Fruit fly (Drosophila melanogaster): Measurements from ENCODE around the gene dyw.

DNA sequence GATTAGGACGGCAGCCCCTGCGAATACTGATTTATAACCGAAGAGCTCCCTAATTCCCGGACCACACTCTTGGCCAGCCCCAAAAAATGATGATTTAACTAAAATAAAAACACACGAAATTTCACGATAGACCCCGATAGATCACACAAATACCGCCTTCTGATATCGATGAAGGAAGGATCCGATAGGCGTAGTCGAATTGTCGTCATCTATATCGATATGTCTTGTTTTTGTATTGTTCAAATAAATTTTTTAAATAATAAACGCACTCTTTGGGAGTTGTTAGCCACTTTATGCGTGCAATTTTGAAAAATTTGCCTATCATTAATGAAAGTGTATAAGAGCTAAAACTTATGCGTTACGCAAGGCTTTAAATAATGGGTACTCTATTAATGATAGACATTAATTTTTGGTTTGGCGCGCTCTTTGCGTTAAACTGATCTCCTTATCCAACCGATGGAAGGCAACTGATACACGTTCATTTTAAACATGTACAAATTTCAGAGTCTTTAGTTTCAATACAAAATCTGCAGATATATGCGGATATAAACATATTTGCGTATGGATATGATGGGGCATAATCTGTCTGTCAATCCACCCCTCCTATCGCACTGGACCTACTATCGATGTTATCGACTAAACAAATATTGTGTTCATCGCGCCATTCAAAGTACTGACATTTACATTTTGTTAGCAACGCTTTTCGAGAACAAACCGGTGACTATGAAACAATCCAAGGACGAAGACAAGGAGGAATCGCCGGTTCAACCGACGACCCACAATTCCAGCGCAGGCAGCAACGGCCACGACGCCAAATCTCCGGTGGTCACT lies 4.6 kb upstream of the dyw start, which contains the start of the genes Spg7 and Lint-O:
- no peak for TF ChIP-seq CG11617 (GFP tag; optimal IDR thresholded peaks at IDR 0.05)
- no peak for TF ChIP-seq Clk (GFP tag; optimal IDR thresholded peaks at IDR 0.05)
- TF ChIP-seq CG1620 (GFP tag; optimal IDR thresholded peaks at IDR 0.05), result no peak
- peak; percentile 46 for TF ChIP-seq tj (GFP tag; optimal IDR thresholded peaks at IDR 0.05)
- no peak for TF ChIP-seq pad (GFP tag; optimal IDR thresholded peaks at IDR 0.05)
- no peak for TF ChIP-seq Crg-1 (GFP tag; optimal IDR thresholded peaks at IDR 0.05)
- TF ChIP-seq cnc (optimal IDR thresholded peaks at IDR 0.05), result no peak
- no peak for TF ChIP-seq CG7045 (GFP tag; optimal IDR thresholded peaks at IDR 0.05)
- TF ChIP-seq kay (GFP tag; ENCODE audit: borderline replicate concordance), result no peak

Data from whole organism, adult.